Fruit fly (Drosophila melanogaster) whole organism, embryonic: ENCODE results near the gene Gale.
A peak's percentile ranks its signal among the peaks of the same experiment; 100 is the strongest.

Experiments
- B-H2 ChIP-seq: fragments of 200-800 bp; sonication (Bioruptor generic); optimal IDR thresholded peaks from 2 replicates; lab custom pipeline; 2018; ENCODE audit warnings: missing biosample characterization, mild to moderate bottlenecking, missing genetic modification characterization
- Bteb2 ChIP-seq: fragments of 200-800 bp; sonication (Bioruptor generic); optimal IDR thresholded peaks from 2 replicates; lab custom pipeline; 2016; ENCODE audit warnings: missing biosample characterization, missing genetic modification characterization
- CG12104 ChIP-seq: fragments of 200-800 bp; sonication (Bioruptor generic); optimal IDR thresholded peaks from 3 replicates; lab custom pipeline; 2016; ENCODE audit warnings: missing biosample characterization, missing genetic modification characterization
- CG13296 ChIP-seq: fragments of 200-800 bp; sonication (Bioruptor generic); optimal IDR thresholded peaks from 3 replicates; lab custom pipeline; 2018; ENCODE audit warnings: missing biosample characterization, mild to moderate bottlenecking, missing genetic modification characterization
- CG1529 ChIP-seq: fragments of 200-800 bp; sonication (Bioruptor generic); optimal IDR thresholded peaks from 3 replicates; lab custom pipeline; 2018; ENCODE audit warnings: missing biosample characterization, missing genetic modification characterization
- CG16813 ChIP-seq: fragments of 200-800 bp; sonication (Bioruptor generic); IDR thresholded peaks from 3 replicates; pipeline ENCODE4 v1.3.6; 2022; ENCODE audit warnings: missing biosample characterization, missing genetic modification characterization; ENCODE audit not compliant: partially characterized antibody
- CG18011 ChIP-seq: fragments of 200-800 bp; sonication (Bioruptor generic); optimal IDR thresholded peaks from 2 replicates; lab custom pipeline; 2017; ENCODE audit warnings: missing biosample characterization, missing genetic modification characterization, mild to moderate bottlenecking, moderate library complexity, missing genotype
- CG18599 ChIP-seq: fragments of 200-800 bp; sonication (Bioruptor generic); optimal IDR thresholded peaks from 3 replicates; lab custom pipeline; 2017; ENCODE audit warnings: missing biosample characterization, missing genetic modification characterization, mild to moderate bottlenecking, moderate library complexity, missing genetic modification reagents
- CG6272 ChIP-seq: fragments of 200-800 bp; sonication (Bioruptor generic); IDR thresholded peaks from 2 replicates; pipeline ENCODE4 v1.3.6; 2022; ENCODE audit warnings: missing biosample characterization, missing genetic modification characterization
- CG6765 ChIP-seq: fragments of 200-800 bp; sonication (Bioruptor generic); optimal IDR thresholded peaks from 3 replicates; lab custom pipeline; 2017; ENCODE audit warnings: missing biosample characterization, mild to moderate bottlenecking, missing genetic modification characterization
- CG6813 ChIP-seq: fragments of 200-800 bp; sonication (Bioruptor generic); optimal IDR thresholded peaks from 2 replicates; lab custom pipeline; 2017; ENCODE audit warnings: missing biosample characterization, missing genetic modification characterization, mild to moderate bottlenecking, moderate library complexity, missing genetic modification reagents
- CG7987 ChIP-seq: fragments of 200-800 bp; sonication (Bioruptor generic); optimal IDR thresholded peaks from 2 replicates; lab custom pipeline; 2018; ENCODE audit warnings: missing biosample characterization, mild to moderate bottlenecking, missing genetic modification characterization, moderate library complexity
- CG8359 ChIP-seq: fragments of 200-800 bp; sonication (Bioruptor generic); optimal IDR thresholded peaks from 2 replicates; lab custom pipeline; 2017; ENCODE audit warnings: missing biosample characterization, mild to moderate bottlenecking, missing genetic modification characterization, borderline replicate concordance
- CG9932 ChIP-seq: fragments of 200-800 bp; sonication (Bioruptor generic); IDR thresholded peaks from 2 replicates; pipeline ENCODE4 v1.3.6; 2022; ENCODE audit warnings: missing biosample characterization, missing genetic modification characterization
- CrebB ChIP-seq: fragments of 200-800 bp; sonication (Bioruptor generic); optimal IDR thresholded peaks from 3 replicates; lab custom pipeline; 2018; ENCODE audit warnings: missing biosample characterization, mild to moderate bottlenecking, missing genetic modification characterization
- Dll ChIP-seq: fragments of 200-800 bp; sonication (Bioruptor generic); IDR thresholded peaks from 4 replicates; pipeline ENCODE4 v1.3.6; 2022; ENCODE audit warnings: missing biosample characterization, missing genetic modification characterization; ENCODE audit not compliant: partially characterized antibody
- Ets97D ChIP-seq: fragments of 200-800 bp; sonication (Bioruptor generic); optimal IDR thresholded peaks from 3 replicates; lab custom pipeline; 2016; ENCODE audit warnings: missing biosample characterization, missing genetic modification characterization
- H2.0 ChIP-seq: fragments of 200-800 bp; sonication (Bioruptor generic); IDR thresholded peaks from 2 replicates; pipeline ENCODE4 v1.3.6; 2022; ENCODE audit warnings: missing biosample characterization, missing genetic modification characterization
- HLH4C ChIP-seq: fragments of 200-800 bp; sonication (Bioruptor generic); IDR thresholded peaks from 3 replicates; pipeline ENCODE4 v1.3.6; 2022; ENCODE audit warnings: missing biosample characterization, missing genetic modification characterization; ENCODE audit not compliant: partially characterized antibody
- Hr39 ChIP-seq: fragments of >200 bp; optimal IDR thresholded peaks from 2 replicates; lab custom pipeline; 2017
- Lim3 ChIP-seq: fragments of 200-800 bp; sonication (Bioruptor generic); IDR thresholded peaks from 2 replicates; pipeline ENCODE4 v1.3.6; 2022; ENCODE audit warnings: missing biosample characterization, missing genetic modification characterization
- Scr ChIP-seq: fragments of 200-800 bp; sonication (Bioruptor generic); IDR thresholded peaks from 2 replicates; pipeline ENCODE4 v1.3.6; 2022; ENCODE audit warnings: missing biosample characterization, missing genetic modification characterization; ENCODE audit not compliant: partially characterized antibody
- Sox100B ChIP-seq: fragments of 200-800 bp; sonication (Bioruptor generic); optimal IDR thresholded peaks from 3 replicates; lab custom pipeline; 2018; ENCODE audit warnings: missing biosample characterization, mild to moderate bottlenecking, missing genetic modification characterization
- Spps ChIP-seq: fragments of 200-800 bp; sonication (Bioruptor generic); optimal IDR thresholded peaks from 2 replicates; lab custom pipeline; 2018; ENCODE audit warnings: missing biosample characterization, mild to moderate bottlenecking, missing genetic modification characterization
- Xbp1 ChIP-seq: fragments of 200-800 bp; sonication (Bioruptor generic); optimal IDR thresholded peaks from 3 replicates; lab custom pipeline; 2016; ENCODE audit warnings: missing biosample characterization, mild to moderate bottlenecking, missing genetic modification characterization
- Xrp1 ChIP-seq: fragments of 200-800 bp; sonication (Bioruptor generic); IDR thresholded peaks from 2 replicates; pipeline ENCODE4 v1.3.6; 2022; ENCODE audit warnings: missing biosample characterization, missing genetic modification characterization
- ab ChIP-seq: fragments of 200-800 bp; sonication (Bioruptor generic); optimal IDR thresholded peaks from 2 replicates; lab custom pipeline; 2016; ENCODE audit warnings: missing biosample characterization, missing genetic modification characterization
- ato ChIP-seq: fragments of 200-800 bp; sonication (Bioruptor generic); IDR thresholded peaks from 2 replicates; pipeline ENCODE4 v1.3.6; 2022; ENCODE audit warnings: missing biosample characterization, missing genetic modification characterization; ENCODE audit not compliant: partially characterized antibody
- bigmax ChIP-seq: fragments of 200-800 bp; sonication (Bioruptor generic); optimal IDR thresholded peaks from 2 replicates; lab custom pipeline; 2018; ENCODE audit warnings: missing biosample characterization, mild to moderate bottlenecking, missing genetic modification characterization
- cas ChIP-seq: fragments of 200-800 bp; sonication (Bioruptor generic); IDR thresholded peaks from 2 replicates; pipeline ENCODE4 v1.3.6; 2022; ENCODE audit warnings: missing biosample characterization, missing genetic modification characterization
- corto ChIP-seq: fragments of 200-800 bp; sonication (Bioruptor generic); optimal IDR thresholded peaks from 2 replicates; lab custom pipeline; 2016; ENCODE audit warnings: missing biosample characterization, mild to moderate bottlenecking, missing genetic modification characterization, moderate library complexity
- dati ChIP-seq: fragments of 200-800 bp; sonication (Bioruptor generic); IDR thresholded peaks from 2 replicates; pipeline ENCODE4 v1.3.6; 2022; ENCODE audit warnings: missing biosample characterization, missing genetic modification characterization
- gce ChIP-seq: fragments of 200-800 bp; sonication (Bioruptor generic); IDR thresholded peaks from 3 replicates; pipeline ENCODE4 v1.3.6; 2022; ENCODE audit warnings: missing biosample characterization, missing genetic modification characterization
- jigr1 ChIP-seq: fragments of 200-800 bp; sonication (Bioruptor generic); IDR thresholded peaks from 3 replicates; pipeline ENCODE4 v1.3.6; 2022; ENCODE audit warnings: missing biosample characterization, missing genetic modification characterization
- lab ChIP-seq: fragments of 200-800 bp; sonication (Bioruptor generic); optimal IDR thresholded peaks from 3 replicates; lab custom pipeline; 2017; ENCODE audit warnings: missing biosample characterization, missing genetic modification characterization, mild to moderate bottlenecking, moderate library complexity, missing genetic modification reagents
- maf-S ChIP-seq: fragments of 200-800 bp; sonication (Bioruptor generic); optimal IDR thresholded peaks from 2 replicates; lab custom pipeline; 2016; ENCODE audit warnings: missing biosample characterization, missing genetic modification characterization
- oc ChIP-seq: fragments of 200-800 bp; sonication (Bioruptor generic); optimal IDR thresholded peaks from 2 replicates; lab custom pipeline; 2018; ENCODE audit warnings: missing biosample characterization, mild to moderate bottlenecking, missing genetic modification characterization, moderate library complexity
- prd ChIP-seq, 3 experiments: fragments of >200 bp in 2 of 3; fragments of 200-800 bp in 1 of 3; sonication (Bioruptor generic) in 1 of 3; optimal IDR thresholded peaks in 2 of 3; IDR thresholded peaks in 1 of 3; 2 replicates in 2 of 3; 3 replicates in 1 of 3; pipeline versions ENCODE4 v1.3.6 to Lab custom; 2017 to 2022; ENCODE audit warnings: missing biosample characterization in 1 of 3, missing genetic modification characterization in 1 of 3
- pum ChIP-seq: fragments of 200-800 bp; sonication (Bioruptor generic); optimal IDR thresholded peaks from 2 replicates; lab custom pipeline; 2016; ENCODE audit warnings: missing biosample characterization, missing genetic modification characterization
- salm ChIP-seq: fragments of 200-800 bp; sonication (Bioruptor generic); optimal IDR thresholded peaks from 2 replicates; lab custom pipeline; 2018; ENCODE audit warnings: missing biosample characterization, mild to moderate bottlenecking, missing genetic modification characterization
- sc ChIP-seq, 3 experiments: fragments of >200 bp in 2 of 3; fragments of 200-800 bp in 1 of 3; sonication (Bioruptor generic) in 1 of 3; optimal IDR thresholded peaks; 2 replicates in 2 of 3; 3 replicates in 1 of 3; lab custom pipeline; 2017; ENCODE audit warnings: mild to moderate bottlenecking in 1 of 3, missing biosample characterization in 1 of 3, missing genetic modification characterization in 1 of 3, missing genetic modification reagents in 1 of 3
- sens-2 ChIP-seq: fragments of 200-800 bp; sonication (Bioruptor generic); IDR thresholded peaks from 2 replicates; pipeline ENCODE4 v1.3.6; 2022; ENCODE audit warnings: missing biosample characterization, missing genetic modification characterization
- seq ChIP-seq: fragments of 200-800 bp; sonication (Bioruptor generic); IDR thresholded peaks from 2 replicates; pipeline ENCODE4 v1.3.6; 2022; ENCODE audit warnings: missing biosample characterization, missing genetic modification characterization
- sob ChIP-seq: fragments of 200-800 bp; sonication (Bioruptor generic); IDR thresholded peaks from 2 replicates; pipeline ENCODE4 v1.3.6; 2022; ENCODE audit warnings: missing biosample characterization, missing genetic modification characterization
- tna ChIP-seq: fragments of 200-800 bp; sonication (Bioruptor generic); IDR thresholded peaks from 2 replicates; pipeline ENCODE4 v1.3.6; 2022; ENCODE audit warnings: missing biosample characterization, missing genetic modification characterization; ENCODE audit not compliant: partially characterized antibody
- trh ChIP-seq: fragments of 200-800 bp; sonication (Bioruptor generic); optimal IDR thresholded peaks from 2 replicates; lab custom pipeline; 2016; ENCODE audit warnings: missing biosample characterization, missing genetic modification characterization
- zen2 ChIP-seq: fragments of 200-800 bp; sonication (Bioruptor generic); IDR thresholded peaks from 3 replicates; pipeline ENCODE4 v1.3.6; 2022; ENCODE audit warnings: missing biosample characterization, missing genetic modification characterization; ENCODE audit not compliant: partially characterized antibody

Gene Gale

dm6 chr3L:603847-604550, 44.4 kb upstream of the Gale start, which contains the start of gene CG13893:
Gene CG13893 (minus strand): TSS chr3L:604008.
- TF ChIP-seq Ets97D (GFP tag; lab: Kevin White, UChicago): peak; percentile 21
- no peak for TF ChIP-seq Lim3 (GFP tag; lab: Robert Waterston, UW)
- TF ChIP-seq ato (GFP tag; lab: Robert Waterston, UW): peak; percentile 75
- no peak for TF ChIP-seq maf-S
- no peak for TF ChIP-seq trh (GFP tag; lab: Kevin White, UChicago)
- TF ChIP-seq CG1529 (GFP tag; lab: Kevin White, UChicago): no peak
- peak; percentile 25; the same call in 1 of the 3 replicates for TF ChIP-seq zen2
- peak; percentile 65 for TF ChIP-seq CG7987 (GFP tag; lab: Kevin White, UChicago)
- TF ChIP-seq HLH4C: 0 out of 3 replicates have a peak, but pooled peaks have one; percentile 50
- 0 out of 2 replicates have a peak, but pooled peaks have one; percentile 10 for TF ChIP-seq CG6272 (GFP tag; lab: Robert Waterston, UW)
- no peak for TF ChIP-seq CG16813 (GFP tag; lab: Robert Waterston, UW)
- TF ChIP-seq pum (GFP tag; lab: Kevin White, UChicago): no peak
- no peak for TF ChIP-seq prd (optimal IDR thresholded peaks at IDR 0.05; lab: Kevin White, UChicago)
- peak; percentile 8; the same call in 1 of the 3 replicates for TF ChIP-seq prd (GFP tag; IDR thresholded peaks at IDR 0.05; lab: Robert Waterston, UW)
- TF ChIP-seq CG8359 (GFP tag; lab: Kevin White, UChicago): no peak
- no peak for TF ChIP-seq Sox100B (GFP tag; lab: Kevin White, UChicago)
- TF ChIP-seq dati (GFP tag; lab: Robert Waterston, UW): no peak
- no peak for TF ChIP-seq Xbp1 (GFP tag; lab: Kevin White, UChicago)
- peak; percentile 8 for TF ChIP-seq CrebB (tag; lab: Kevin White, UChicago)
- TF ChIP-seq gce (GFP tag; lab: Robert Waterston, UW): peak; percentile 65; the same call in 2 of the 3 replicates
- peak; percentile 62 for TF ChIP-seq CG13296 (GFP tag; lab: Kevin White, UChicago)
- TF ChIP-seq ab (GFP tag; lab: Kevin White, UChicago): no peak
- TF ChIP-seq CG18011 (GFP tag; lab: Kevin White, UChicago): no peak
- TF ChIP-seq Hr39 (lab: Kevin White, UChicago): no peak
- TF ChIP-seq cas (GFP tag; lab: Robert Waterston, UW): 0 out of 2 replicates have a peak, but pooled peaks have one; percentile 23
- TF ChIP-seq H2.0 (GFP tag; lab: Robert Waterston, UW): no peak
- TF ChIP-seq Dll: peak; percentile 58; the same call in 3 of the 4 replicates
- 0 out of 3 replicates have a peak, but pooled peaks have one; percentile 14 for TF ChIP-seq jigr1 (GFP tag; lab: Robert Waterston, UW)
- TF ChIP-seq bigmax (GFP tag; lab: Kevin White, UChicago): peak; percentile 35
- no peak for TF ChIP-seq Bteb2
- peak; percentile 72; the same call in 1 of the 2 replicates for TF ChIP-seq sob (GFP tag; lab: Robert Waterston, UW)
- peak; percentile 56; the same call in 1 of the 2 replicates for TF ChIP-seq seq
- TF ChIP-seq CG9932 (GFP tag; lab: Robert Waterston, UW): peak; percentile 54
- TF ChIP-seq sc (optimal IDR thresholded peaks at IDR 0.05; lab: Kevin White, UChicago): no peak
- TF ChIP-seq sc (GFP tag; optimal IDR thresholded peaks at IDR 0.05; lab: Kevin White, UChicago): no peak
- no peak for TF ChIP-seq salm (tag; lab: Kevin White, UChicago)
- no peak for TF ChIP-seq oc
- peak; percentile 5 for TF ChIP-seq CG12104 (GFP tag; lab: Kevin White, UChicago)
- peak; percentile 32 for TF ChIP-seq corto (GFP tag; lab: Kevin White, UChicago)
- TF ChIP-seq CG18599 (GFP tag; lab: Kevin White, UChicago): peak; percentile 60
- TF ChIP-seq CG6813 (GFP tag; lab: Kevin White, UChicago): peak; percentile 51
- TF ChIP-seq tna (GFP tag; lab: Robert Waterston, UW): peak; percentile 51; the same call in 1 of the 2 replicates
- peak; percentile 39 for TF ChIP-seq CG6765 (GFP tag; lab: Kevin White, UChicago)
- TF ChIP-seq Xrp1 (GFP tag; lab: Robert Waterston, UW): peak; percentile 46; the same call in 1 of the 2 replicates
- peak; percentile 38 for TF ChIP-seq B-H2 (GFP tag; lab: Kevin White, UChicago)
- TF ChIP-seq Spps (tag; lab: Kevin White, UChicago): no peak
- TF ChIP-seq Scr: peak; percentile 40; the same call in 1 of the 2 replicates
- TF ChIP-seq sens-2 (GFP tag; lab: Robert Waterston, UW): peak; percentile 16; the same call in 1 of the 2 replicates
- peak; percentile 69 for TF ChIP-seq lab (GFP tag; lab: Kevin White, UChicago)
